Worm (Caenorhabditis elegans) whole organism, late embryonic: ENCODE measurements around the gene C28D4.7.

Source experiments
- ama-1 ChIP-seq: fragments of 150-350 bp; optimal IDR thresholded peaks from 2 replicates; lab custom pipeline; 2014
- ceh-31 ChIP-seq: sonication (generic microtip); optimal IDR thresholded peaks from 2 replicates; lab custom pipeline; 2016; ENCODE audit warnings: missing genetic modification characterization, missing compliant biosample characterization
- hlh-6 ChIP-seq: sonication (generic microtip); optimal IDR thresholded peaks from 2 replicates; lab custom pipeline; 2016; ENCODE audit warnings: missing genotype, missing genetic modification characterization, missing compliant biosample characterization
- hlh-8 ChIP-seq: sonication (generic microtip); optimal IDR thresholded peaks from 2 replicates; lab custom pipeline; 2016; ENCODE audit warnings: missing genotype, missing genetic modification characterization, missing compliant biosample characterization

C28D4.7 gene

ce11 chrIV:9692874-9693273 is 50.1 kb downstream of the C28D4.7 start, which contains the start of gene twk-9:
TSS of gene twk-9 (plus strand) at chrIV:9693174.
- TF ChIP-seq hlh-6 (tag; lab: Kevin White, UChicago) (no peak), ama-1 (no peak), hlh-8 (tag; lab: Kevin White, UChicago) (no peak), ceh-31 (tag; lab: Kevin White, UChicago) (no peak)
